Fruit fly (Drosophila melanogaster) whole organism, embryonic: Measurements from ENCODE around the gene Neurl4.

Experiments used
- Atf6 ChIP-seq: fragments of 200-800 bp; sonication (Bioruptor generic); IDR thresholded peaks from 2 replicates; pipeline ENCODE4 v1.3.6; 2022; ENCODE audit warnings: missing biosample characterization, missing genetic modification characterization
- Bdp1 ChIP-seq: fragments of 200-800 bp; sonication (Bioruptor generic); optimal IDR thresholded peaks from 3 replicates; lab custom pipeline; 2016; ENCODE audit warnings: missing biosample characterization, missing genetic modification characterization
- Blimp-1 ChIP-seq: fragments of 200-800 bp; sonication (Bioruptor generic); optimal IDR thresholded peaks from 3 replicates; lab custom pipeline; 2018; ENCODE audit warnings: missing biosample characterization, missing genetic modification characterization, mild to moderate bottlenecking, moderate library complexity, missing genetic modification reagents
- Bteb2 ChIP-seq: fragments of 200-800 bp; sonication (Bioruptor generic); optimal IDR thresholded peaks from 2 replicates; lab custom pipeline; 2016; ENCODE audit warnings: missing biosample characterization, missing genetic modification characterization
- CG10431 ChIP-seq: fragments of 200-800 bp; sonication (Bioruptor generic); optimal IDR thresholded peaks from 3 replicates; lab custom pipeline; 2018; ENCODE audit warnings: missing biosample characterization, mild to moderate bottlenecking, missing genetic modification characterization
- CG10543 ChIP-seq: fragments of 200-800 bp; sonication (Bioruptor generic); optimal IDR thresholded peaks from 3 replicates; lab custom pipeline; 2017; ENCODE audit warnings: missing biosample characterization, mild to moderate bottlenecking, missing genetic modification characterization, moderate library complexity
- CG10565 ChIP-seq: fragments of 200-800 bp; sonication (Bioruptor generic); optimal IDR thresholded peaks from 3 replicates; lab custom pipeline; 2016; ENCODE audit warnings: missing biosample characterization, mild to moderate bottlenecking, missing genetic modification characterization
- CG11093 ChIP-seq: fragments of 200-800 bp; sonication (Bioruptor generic); IDR thresholded peaks from 3 replicates; pipeline ENCODE4 v1.3.6; 2022; ENCODE audit warnings: missing biosample characterization, missing genetic modification characterization
- CG14860 ChIP-seq: fragments of 200-800 bp; sonication (Bioruptor generic); IDR thresholded peaks from 3 replicates; pipeline ENCODE4 v1.3.6; 2022; ENCODE audit warnings: missing biosample characterization, missing genetic modification characterization; ENCODE audit not compliant: partially characterized antibody
- CG14965 ChIP-seq: fragments of 200-800 bp; sonication (Bioruptor generic); optimal IDR thresholded peaks from 2 replicates; lab custom pipeline; 2016; ENCODE audit warnings: missing biosample characterization, missing genetic modification characterization, borderline replicate concordance
- CG15514 ChIP-seq: fragments of 200-800 bp; sonication (Bioruptor generic); optimal IDR thresholded peaks from 3 replicates; lab custom pipeline; 2017; ENCODE audit warnings: missing biosample characterization, missing genetic modification characterization, mild to moderate bottlenecking, moderate library complexity, missing genetic modification reagents
- CG32767 ChIP-seq: fragments of 200-800 bp; sonication (Bioruptor generic); IDR thresholded peaks from 2 replicates; pipeline ENCODE4 v1.3.6; 2022; ENCODE audit warnings: missing biosample characterization, missing genetic modification characterization
- CG5245 ChIP-seq: fragments of 200-800 bp; sonication (Bioruptor generic); optimal IDR thresholded peaks from 3 replicates; lab custom pipeline; 2016; ENCODE audit warnings: missing biosample characterization, missing genetic modification characterization
- CG7786 ChIP-seq: fragments of 200-800 bp; sonication (Bioruptor generic); optimal IDR thresholded peaks from 2 replicates; lab custom pipeline; 2016; ENCODE audit warnings: missing biosample characterization, missing genetic modification characterization
- CG8089 ChIP-seq: fragments of 200-800 bp; sonication (Bioruptor generic); optimal IDR thresholded peaks from 3 replicates; lab custom pipeline; 2016; ENCODE audit warnings: missing biosample characterization, missing genetic modification characterization
- CG9609 ChIP-seq: fragments of 200-800 bp; sonication (Bioruptor generic); optimal IDR thresholded peaks from 3 replicates; lab custom pipeline; 2016; ENCODE audit warnings: missing biosample characterization, missing genetic modification characterization
- Camta ChIP-seq: fragments of 200-800 bp; sonication (Bioruptor generic); optimal IDR thresholded peaks from 2 replicates; lab custom pipeline; 2016; ENCODE audit warnings: missing biosample characterization, missing genetic modification characterization
- Dip3 ChIP-seq: fragments of 200-800 bp; sonication (Bioruptor generic); optimal IDR thresholded peaks from 3 replicates; lab custom pipeline; 2016; ENCODE audit warnings: missing biosample characterization, missing genetic modification characterization
- Fer2 ChIP-seq: fragments of 200-800 bp; sonication (Bioruptor generic); optimal IDR thresholded peaks from 2 replicates; lab custom pipeline; 2018; ENCODE audit warnings: missing biosample characterization, mild to moderate bottlenecking, missing genetic modification characterization, moderate library complexity
- Fer3 ChIP-seq: fragments of 200-800 bp; sonication (Bioruptor generic); optimal IDR thresholded peaks from 2 replicates; lab custom pipeline; 2018; ENCODE audit warnings: missing biosample characterization, mild to moderate bottlenecking, missing genetic modification characterization, moderate library complexity
- Hr51 ChIP-seq, 2 experiments: fragments of 200-800 bp; sonication (Bioruptor generic); optimal IDR thresholded peaks; 2 replicates in 1 of 2; 3 replicates in 1 of 2; lab custom pipeline; 2016 to 2018; ENCODE audit warnings: missing biosample characterization in 2 of 2, missing genetic modification characterization in 2 of 2, mild to moderate bottlenecking in 1 of 2, moderate library complexity in 1 of 2
- Hr78 ChIP-seq, 2 experiments: fragments of 200-800 bp in 1 of 2; fragments of >200 bp in 1 of 2; sonication (Bioruptor generic) in 1 of 2; optimal IDR thresholded peaks; 2 replicates each; lab custom pipeline; 2017 to 2019; ENCODE audit warnings: missing biosample characterization in 2 of 2, missing genetic modification characterization in 2 of 2, mild to moderate bottlenecking in 1 of 2, moderate library complexity in 1 of 2
- NC2β ChIP-seq: fragments of 200-800 bp; sonication (Bioruptor generic); optimal IDR thresholded peaks from 2 replicates; lab custom pipeline; 2016; ENCODE audit warnings: missing biosample characterization, missing genetic modification characterization
- Rx ChIP-seq: fragments of 200-800 bp; sonication (Bioruptor generic); IDR thresholded peaks from 2 replicates; pipeline ENCODE4 v1.3.6; 2022; ENCODE audit warnings: missing biosample characterization, missing genetic modification characterization
- Side ChIP-seq: fragments of 200-800 bp; sonication (Bioruptor generic); optimal IDR thresholded peaks from 2 replicates; lab custom pipeline; 2016; ENCODE audit warnings: missing biosample characterization, missing genetic modification characterization
- Six4 ChIP-seq: fragments of 200-800 bp; sonication (Bioruptor generic); optimal IDR thresholded peaks from 2 replicates; lab custom pipeline; 2016; ENCODE audit warnings: missing biosample characterization, missing genetic modification characterization
- Ssrp ChIP-seq: fragments of 200-800 bp; sonication (Bioruptor generic); optimal IDR thresholded peaks from 2 replicates; lab custom pipeline; 2018; ENCODE audit warnings: missing biosample characterization, mild to moderate bottlenecking, missing genetic modification characterization, moderate library complexity
- TFAM ChIP-seq: fragments of 200-800 bp; sonication (Bioruptor generic); optimal IDR thresholded peaks from 2 replicates; lab custom pipeline; 2017; ENCODE audit warnings: missing biosample characterization, missing genetic modification characterization, inconsistent platforms
- Xrp1 ChIP-seq: fragments of 200-800 bp; sonication (Bioruptor generic); IDR thresholded peaks from 2 replicates; pipeline ENCODE4 v1.3.6; 2022; ENCODE audit warnings: missing biosample characterization, missing genetic modification characterization
- aop ChIP-seq: fragments of 200-800 bp; sonication (Bioruptor generic); IDR thresholded peaks from 2 replicates; pipeline ENCODE4 v1.3.6; 2022; ENCODE audit warnings: missing biosample characterization, missing genetic modification characterization
- bbx ChIP-seq: fragments of 200-800 bp; sonication (Bioruptor generic); IDR thresholded peaks from 2 replicates; pipeline ENCODE4 v1.3.6; 2022; ENCODE audit warnings: missing biosample characterization, missing genetic modification characterization; ENCODE audit not compliant: partially characterized antibody
- en ChIP-seq: fragments of 200-800 bp; sonication (Bioruptor generic); optimal IDR thresholded peaks from 2 replicates; lab custom pipeline; 2016; ENCODE audit warnings: missing biosample characterization, missing genetic modification characterization
- eve ChIP-seq, 2 experiments: fragments of >200 bp; optimal IDR thresholded peaks; 2 replicates each; lab custom pipeline; 2017; ENCODE audit warnings: missing biosample characterization in 2 of 2, missing genetic modification characterization in 2 of 2
- fd96Cb ChIP-seq: fragments of 200-800 bp; sonication (Bioruptor generic); optimal IDR thresholded peaks from 2 replicates; lab custom pipeline; 2018; ENCODE audit warnings: missing biosample characterization, mild to moderate bottlenecking, missing genetic modification characterization, moderate library complexity
- hth ChIP-seq: fragments of >200 bp; optimal IDR thresholded peaks from 2 replicates; lab custom pipeline; 2017; ENCODE audit warnings: inconsistent platforms
- ind ChIP-seq: fragments of 200-800 bp; sonication (Bioruptor generic); optimal IDR thresholded peaks from 3 replicates; lab custom pipeline; 2016; ENCODE audit warnings: missing biosample characterization, missing genetic modification characterization
- insv ChIP-seq, 2 experiments: fragments of 200-800 bp; sonication (Bioruptor generic); optimal IDR thresholded peaks; 3 replicates each; lab custom pipeline; 2016 to 2018; ENCODE audit warnings: missing biosample characterization in 2 of 2, missing genetic modification characterization in 2 of 2
- inv ChIP-seq: fragments of 200-800 bp; sonication (Bioruptor generic); IDR thresholded peaks from 2 replicates; pipeline ENCODE4 v1.3.6; 2022; ENCODE audit warnings: missing biosample characterization, missing genetic modification characterization; ENCODE audit not compliant: partially characterized antibody
- knrl ChIP-seq: fragments of 200-800 bp; sonication (Bioruptor generic); IDR thresholded peaks from 3 replicates; pipeline ENCODE4 v1.3.6; 2022; ENCODE audit warnings: missing biosample characterization, missing genetic modification characterization; ENCODE audit not compliant: partially characterized antibody
- lmd ChIP-seq: fragments of 200-800 bp; sonication (Bioruptor generic); IDR thresholded peaks from 2 replicates; pipeline ENCODE4 v1.3.6; 2022; ENCODE audit warnings: missing biosample characterization, missing genetic modification characterization
- odd ChIP-seq: fragments of 200-800 bp; sonication (Bioruptor generic); optimal IDR thresholded peaks from 2 replicates; lab custom pipeline; 2017; ENCODE audit warnings: missing biosample characterization, mild to moderate bottlenecking, missing genetic modification characterization
- pb ChIP-seq: fragments of 200-800 bp; sonication (Bioruptor generic); optimal IDR thresholded peaks from 3 replicates; lab custom pipeline; 2016; ENCODE audit warnings: missing biosample characterization, missing genetic modification characterization
- pnt ChIP-seq: fragments of 200-800 bp; sonication (Bioruptor generic); optimal IDR thresholded peaks from 3 replicates; lab custom pipeline; 2016; ENCODE audit warnings: missing biosample characterization, missing genetic modification characterization
- pzg ChIP-seq: fragments of 200-800 bp; sonication (Bioruptor generic); optimal IDR thresholded peaks from 3 replicates; lab custom pipeline; 2018; ENCODE audit warnings: missing biosample characterization, mild to moderate bottlenecking, missing genetic modification characterization, moderate library complexity
- sd ChIP-seq: fragments of 200-800 bp; sonication (Bioruptor generic); optimal IDR thresholded peaks from 3 replicates; lab custom pipeline; 2018; ENCODE audit warnings: missing biosample characterization, mild to moderate bottlenecking, missing genetic modification characterization, moderate library complexity
- sob ChIP-seq: fragments of 200-800 bp; sonication (Bioruptor generic); IDR thresholded peaks from 2 replicates; pipeline ENCODE4 v1.3.6; 2022; ENCODE audit warnings: missing biosample characterization, missing genetic modification characterization
- sr ChIP-seq: fragments of 200-800 bp; sonication (Bioruptor generic); IDR thresholded peaks from 3 replicates; pipeline ENCODE4 v1.3.6; 2022; ENCODE audit warnings: missing biosample characterization, missing genetic modification characterization
- tna ChIP-seq: fragments of 200-800 bp; sonication (Bioruptor generic); IDR thresholded peaks from 2 replicates; pipeline ENCODE4 v1.3.6; 2022; ENCODE audit warnings: missing biosample characterization, missing genetic modification characterization; ENCODE audit not compliant: partially characterized antibody
- usp ChIP-seq: fragments of >200 bp; optimal IDR thresholded peaks from 2 replicates; lab custom pipeline; 2017; ENCODE audit warnings: missing biosample characterization, missing genetic modification characterization

Neurl4 gene

DNA sequence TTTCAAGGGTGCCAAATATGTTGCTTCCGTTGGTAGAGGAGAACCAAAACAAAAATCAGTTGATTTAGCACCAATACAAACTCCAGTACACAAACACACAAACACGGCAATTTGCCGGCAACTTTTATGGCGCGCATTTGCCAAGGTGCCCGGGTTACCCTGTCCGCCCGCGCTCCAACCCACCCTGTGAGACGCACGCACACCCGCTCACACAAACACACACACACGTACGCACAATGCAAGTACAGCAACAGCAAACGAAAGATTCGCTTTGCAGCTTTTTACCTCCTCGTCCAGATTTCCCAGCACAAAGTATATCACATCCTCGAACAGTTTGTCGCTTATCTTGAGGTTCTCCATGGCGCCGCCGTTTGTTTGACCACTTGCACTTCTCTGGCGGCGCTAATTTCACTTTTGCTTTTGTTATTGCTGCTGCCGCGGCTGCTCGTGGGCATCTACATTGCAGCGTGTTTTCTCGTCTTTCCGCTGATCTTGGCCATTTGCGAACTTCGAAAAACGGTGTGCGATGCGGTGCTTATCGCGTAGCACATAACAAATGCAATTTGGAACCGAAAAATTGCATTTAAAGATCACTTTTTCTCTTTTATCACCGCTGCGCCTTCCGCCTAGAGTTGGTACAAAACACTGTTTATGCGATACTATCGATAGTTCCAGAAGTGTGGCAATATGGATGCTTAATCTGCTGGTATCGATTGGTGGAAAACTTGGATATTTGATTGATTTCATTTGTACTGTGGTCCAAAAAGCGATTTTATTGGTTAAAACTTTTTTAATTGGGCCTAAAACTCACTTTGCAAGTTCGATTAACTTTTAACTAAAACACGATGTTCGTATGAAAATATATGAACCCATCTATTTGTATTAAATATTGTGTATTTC is 21.0 kb downstream of the Neurl4 start, which contains the start of gene Ptip (continued):
- TF ChIP-seq CG14965: no peak
- TF ChIP-seq NC2β (GFP tag; lab: Kevin White, UChicago): no peak
- no peak for TF ChIP-seq Rx
- TF ChIP-seq Camta: no peak
- TF ChIP-seq odd: peak; percentile 34
- no peak for TF ChIP-seq Dip3 (GFP tag; lab: Kevin White, UChicago)
- no peak for TF ChIP-seq Bteb2 (GFP tag; lab: Kevin White, UChicago)
- no peak for TF ChIP-seq Bdp1 (GFP tag; lab: Kevin White, UChicago)
- no peak for TF ChIP-seq sd (tag; lab: Kevin White, UChicago)
- TF ChIP-seq tna: peak; percentile 89
- TF ChIP-seq fd96Cb: no peak
- TF ChIP-seq CG10565: no peak
- TF ChIP-seq pzg (GFP tag; lab: Kevin White, UChicago): peak; percentile 91
- no peak for TF ChIP-seq CG11093
- TF ChIP-seq aop: no peak
- TF ChIP-seq CG15514 (GFP tag; lab: Kevin White, UChicago): peak; percentile 27
- peak; percentile 2 for TF ChIP-seq Six4
- TF ChIP-seq Blimp-1: peak; percentile 94
- TF ChIP-seq eve (GFP tag; optimal IDR thresholded peaks at IDR 0.05; lab: Kevin White, UChicago): no peak
- no peak for TF ChIP-seq ind (GFP tag; lab: Kevin White, UChicago)
- peak; percentile 62; the same call in 2 of the 3 replicates for TF ChIP-seq sr (GFP tag; lab: Robert Waterston, UW)
- TF ChIP-seq Fer3 (tag; lab: Kevin White, UChicago): no peak
- no peak for TF ChIP-seq en (GFP tag; lab: Kevin White, UChicago)
- TF ChIP-seq Hr51 (GFP tag; optimal IDR thresholded peaks at IDR 0.05; lab: Kevin White, UChicago): no peak
- TF ChIP-seq CG10543 (GFP tag; lab: Kevin White, UChicago): no peak
- no peak for TF ChIP-seq CG5245
- TF ChIP-seq inv: peak; percentile 98
- TF ChIP-seq CG7786 (GFP tag; lab: Kevin White, UChicago): no peak
- no peak for TF ChIP-seq CG32767 (GFP tag; lab: Robert Waterston, UW)
- peak; percentile 31; the same call in 1 of the 2 replicates for TF ChIP-seq sob (GFP tag; lab: Robert Waterston, UW)
- TF ChIP-seq TFAM (GFP tag; lab: Kevin White, UChicago): no peak
- no peak for TF ChIP-seq Ssrp (tag; lab: Kevin White, UChicago)
- no peak for TF ChIP-seq Hr78 (GFP tag; optimal IDR thresholded peaks at IDR 0.05; lab: Kevin White, UChicago)
- TF ChIP-seq Xrp1 (GFP tag; lab: Robert Waterston, UW): peak; percentile 44; the same call in 1 of the 2 replicates
- peak; percentile 1 for TF ChIP-seq CG9609 (GFP tag; lab: Kevin White, UChicago)
- TF ChIP-seq pnt: no peak
- TF ChIP-seq insv (GFP tag; optimal IDR thresholded peaks at IDR 0.05; lab: Kevin White, UChicago): peak in 1 of 2 experiments; percentile 70
- TF ChIP-seq Side (GFP tag; lab: Kevin White, UChicago): peak; percentile 35
- peak; percentile 17 for TF ChIP-seq pb (GFP tag; lab: Kevin White, UChicago)
- no peak for TF ChIP-seq Atf6 (GFP tag; lab: Robert Waterston, UW)
- TF ChIP-seq CG8089 (GFP tag; lab: Kevin White, UChicago): no peak
- no peak for TF ChIP-seq hth (lab: Kevin White, UChicago)
- peak; percentile 97 for TF ChIP-seq knrl (GFP tag; lab: Robert Waterston, UW)
- no peak for TF ChIP-seq Fer2 (tag; lab: Kevin White, UChicago)
- peak; percentile 71 for TF ChIP-seq CG10431
- peak; percentile 98 for TF ChIP-seq bbx
- no peak for TF ChIP-seq lmd (GFP tag; lab: Robert Waterston, UW)
- TF ChIP-seq CG14860 (GFP tag; lab: Robert Waterston, UW): peak; percentile 90
- TF ChIP-seq usp (GFP tag; lab: Kevin White, UChicago): no peak
